Fruit fly (Drosophila melanogaster) whole organism, embryonic: ENCODE results near the gene CG14096.
"Not testable (repeated sequence)": the region's sequence is repeated elsewhere in the genome, so short reads cannot be mapped to it uniquely, and the experiment has no call there.

Source experiments
- CG11247 ChIP-seq: fragments of 200-800 bp; sonication (Bioruptor generic); IDR thresholded peaks from 2 replicates; pipeline ENCODE4 v1.3.6; 2022; ENCODE audit warnings: missing biosample characterization, missing genetic modification characterization
- CG13894 ChIP-seq: fragments of 200-800 bp; sonication (Bioruptor generic); optimal IDR thresholded peaks from 3 replicates; lab custom pipeline; 2018; ENCODE audit warnings: missing biosample characterization, mild to moderate bottlenecking, missing genetic modification characterization, moderate library complexity
- CG14710 ChIP-seq: fragments of 200-800 bp; sonication (Bioruptor generic); optimal IDR thresholded peaks from 3 replicates; lab custom pipeline; 2019; ENCODE audit warnings: missing biosample characterization, mild to moderate bottlenecking, missing genetic modification characterization, moderate library complexity
- CG14860 ChIP-seq: fragments of 200-800 bp; sonication (Bioruptor generic); IDR thresholded peaks from 3 replicates; pipeline ENCODE4 v1.3.6; 2022; ENCODE audit warnings: missing biosample characterization, missing genetic modification characterization; ENCODE audit not compliant: partially characterized antibody
- CG15073 ChIP-seq: fragments of 200-800 bp; sonication (Bioruptor generic); optimal IDR thresholded peaks from 2 replicates; lab custom pipeline; 2016; ENCODE audit warnings: missing biosample characterization, missing genetic modification characterization
- CG15269 ChIP-seq: fragments of 200-800 bp; sonication (Bioruptor generic); optimal IDR thresholded peaks from 2 replicates; lab custom pipeline; 2018; ENCODE audit warnings: missing biosample characterization, mild to moderate bottlenecking, missing genetic modification characterization, moderate library complexity
- CG1602 ChIP-seq: fragments of 200-800 bp; sonication (Bioruptor generic); optimal IDR thresholded peaks from 3 replicates; lab custom pipeline; 2016; ENCODE audit warnings: missing biosample characterization, missing genetic modification characterization
- CG17568 ChIP-seq: fragments of 200-800 bp; sonication (Bioruptor generic); optimal IDR thresholded peaks from 2 replicates; lab custom pipeline; 2018; ENCODE audit warnings: missing biosample characterization, mild to moderate bottlenecking, missing genetic modification characterization, moderate library complexity
- CG3726 ChIP-seq: fragments of 200-800 bp; sonication (Bioruptor generic); IDR thresholded peaks from 3 replicates; pipeline ENCODE4, ENCODE4 v1.3.6; 2022; ENCODE audit warnings: missing biosample characterization, missing genetic modification characterization
- CG5245 ChIP-seq: fragments of 200-800 bp; sonication (Bioruptor generic); optimal IDR thresholded peaks from 3 replicates; lab custom pipeline; 2016; ENCODE audit warnings: missing biosample characterization, missing genetic modification characterization
- CG6683 ChIP-seq: fragments of 200-800 bp; sonication (Bioruptor generic); optimal IDR thresholded peaks from 2 replicates; lab custom pipeline; 2017; ENCODE audit warnings: missing biosample characterization, mild to moderate bottlenecking, missing genetic modification characterization, missing genetic modification reagents
- CG6765 ChIP-seq: fragments of 200-800 bp; sonication (Bioruptor generic); optimal IDR thresholded peaks from 3 replicates; lab custom pipeline; 2017; ENCODE audit warnings: missing biosample characterization, mild to moderate bottlenecking, missing genetic modification characterization
- CG7745 ChIP-seq: fragments of 200-800 bp; sonication (Bioruptor generic); optimal IDR thresholded peaks from 2 replicates; lab custom pipeline; 2018; ENCODE audit warnings: missing biosample characterization, mild to moderate bottlenecking, missing genetic modification characterization, moderate library complexity
- CG7839 ChIP-seq: fragments of 200-800 bp; sonication (Bioruptor generic); optimal IDR thresholded peaks from 3 replicates; lab custom pipeline; 2018; ENCODE audit warnings: missing biosample characterization, mild to moderate bottlenecking, missing genetic modification characterization, moderate library complexity
- CG7987 ChIP-seq: fragments of 200-800 bp; sonication (Bioruptor generic); optimal IDR thresholded peaks from 2 replicates; lab custom pipeline; 2018; ENCODE audit warnings: missing biosample characterization, mild to moderate bottlenecking, missing genetic modification characterization, moderate library complexity
- CG8290 ChIP-seq, 3 experiments: fragments of 200-800 bp; sonication (Bioruptor generic); optimal IDR thresholded peaks; 2 replicates each; lab custom pipeline; 2016 to 2019; ENCODE audit warnings: missing biosample characterization in 3 of 3, missing genetic modification characterization in 3 of 3, mild to moderate bottlenecking in 2 of 3, moderate library complexity in 1 of 3
- CG9727 ChIP-seq: fragments of 200-800 bp; sonication (Bioruptor generic); optimal IDR thresholded peaks from 3 replicates; lab custom pipeline; 2017; ENCODE audit warnings: missing biosample characterization, mild to moderate bottlenecking, missing genetic modification characterization
- Dfd ChIP-seq, 2 experiments: fragments of >200 bp; optimal IDR thresholded peaks; 2 replicates each; lab custom pipeline; 2017; ENCODE audit warnings: missing biosample characterization in 2 of 2, missing genetic modification characterization in 2 of 2
- Dip2 ChIP-seq: fragments of 200-800 bp; sonication (Bioruptor generic); IDR thresholded peaks from 2 replicates; pipeline ENCODE4 v1.3.6; 2022; ENCODE audit warnings: missing biosample characterization, missing genetic modification characterization
- Fer3 ChIP-seq: fragments of 200-800 bp; sonication (Bioruptor generic); optimal IDR thresholded peaks from 2 replicates; lab custom pipeline; 2018; ENCODE audit warnings: missing biosample characterization, mild to moderate bottlenecking, missing genetic modification characterization, moderate library complexity
- Hey ChIP-seq: fragments of 200-800 bp; sonication (Bioruptor generic); optimal IDR thresholded peaks from 3 replicates; lab custom pipeline; 2018; ENCODE audit warnings: missing biosample characterization, mild to moderate bottlenecking, missing genetic modification characterization
- HmgD ChIP-seq: fragments of 200-800 bp; sonication (Bioruptor generic); optimal IDR thresholded peaks from 3 replicates; lab custom pipeline; 2016; ENCODE audit warnings: missing biosample characterization, missing genetic modification characterization
- Jarid2 ChIP-seq: fragments of 200-800 bp; sonication (Bioruptor generic); optimal IDR thresholded peaks from 3 replicates; lab custom pipeline; 2017; ENCODE audit warnings: mild to moderate bottlenecking, missing biosample characterization, missing genetic modification reagents, missing genetic modification characterization
- Kr ChIP-seq: fragments of 200-800 bp; sonication (Bioruptor generic); optimal IDR thresholded peaks from 2 replicates; lab custom pipeline; 2017; ENCODE audit warnings: missing biosample characterization, mild to moderate bottlenecking, missing genetic modification characterization
- Lim3 ChIP-seq: fragments of 200-800 bp; sonication (Bioruptor generic); IDR thresholded peaks from 2 replicates; pipeline ENCODE4 v1.3.6; 2022; ENCODE audit warnings: missing biosample characterization, missing genetic modification characterization
- MBD-R2 ChIP-seq: fragments of 200-800 bp; sonication (Bioruptor generic); IDR thresholded peaks from 2 replicates; pipeline ENCODE4 v1.3.6; 2022; ENCODE audit warnings: missing biosample characterization, missing genetic modification characterization
- Pdp1 ChIP-seq, 2 experiments: fragments of 200-800 bp; sonication (Bioruptor generic); optimal IDR thresholded peaks; 3 replicates each; lab custom pipeline; 2016; ENCODE audit warnings: missing biosample characterization in 2 of 2, missing genetic modification characterization in 2 of 2, mild to moderate bottlenecking in 1 of 2, moderate library complexity in 1 of 2
- Sry-β ChIP-seq: fragments of 200-800 bp; sonication (Bioruptor generic); optimal IDR thresholded peaks from 2 replicates; lab custom pipeline; 2018; ENCODE audit warnings: missing biosample characterization, mild to moderate bottlenecking, missing genetic modification characterization, moderate library complexity
- YL-1 ChIP-seq: fragments of 200-800 bp; sonication (Bioruptor generic); optimal IDR thresholded peaks from 3 replicates; lab custom pipeline; 2017; ENCODE audit warnings: missing biosample characterization, mild to moderate bottlenecking, missing genetic modification characterization
- amos ChIP-seq: fragments of 200-800 bp; sonication (Bioruptor generic); IDR thresholded peaks from 2 replicates; pipeline ENCODE4 v1.3.6; 2022; ENCODE audit warnings: missing biosample characterization, missing genetic modification characterization; ENCODE audit not compliant: partially characterized antibody
- ap ChIP-seq: fragments of 200-800 bp; sonication (Bioruptor generic); IDR thresholded peaks from 2 replicates; pipeline ENCODE4 v1.3.6; 2022; ENCODE audit warnings: missing biosample characterization, missing genetic modification characterization
- btn ChIP-seq: fragments of 200-800 bp; sonication (Bioruptor generic); optimal IDR thresholded peaks from 2 replicates; lab custom pipeline; 2016; ENCODE audit warnings: missing biosample characterization, missing genetic modification characterization
- crc ChIP-seq: fragments of 200-800 bp; sonication (Bioruptor generic); optimal IDR thresholded peaks from 2 replicates; lab custom pipeline; 2016; ENCODE audit warnings: missing biosample characterization, missing genetic modification characterization
- fd3F ChIP-seq: fragments of 200-800 bp; sonication (Bioruptor generic); optimal IDR thresholded peaks from 2 replicates; lab custom pipeline; 2018; ENCODE audit warnings: missing biosample characterization, mild to moderate bottlenecking, missing genetic modification characterization, moderate library complexity
- fd64A ChIP-seq: fragments of 200-800 bp; sonication (Bioruptor generic); optimal IDR thresholded peaks from 3 replicates; lab custom pipeline; 2018; ENCODE audit warnings: missing biosample characterization, mild to moderate bottlenecking, missing genetic modification characterization
- gcm2 ChIP-seq: fragments of 200-800 bp; sonication (Bioruptor generic); optimal IDR thresholded peaks from 2 replicates; lab custom pipeline; 2016; ENCODE audit warnings: missing biosample characterization, missing genetic modification characterization
- lilli ChIP-seq: fragments of 200-800 bp; sonication (Bioruptor generic); optimal IDR thresholded peaks from 3 replicates; lab custom pipeline; 2016; ENCODE audit warnings: missing biosample characterization, missing genetic modification characterization
- otp ChIP-seq: fragments of 200-800 bp; sonication (Bioruptor generic); IDR thresholded peaks from 3 replicates; pipeline ENCODE4, ENCODE4 v1.3.6; 2022; ENCODE audit warnings: missing biosample characterization, missing genetic modification characterization
- pb ChIP-seq: fragments of 200-800 bp; sonication (Bioruptor generic); optimal IDR thresholded peaks from 3 replicates; lab custom pipeline; 2016; ENCODE audit warnings: missing biosample characterization, missing genetic modification characterization
- pfk ChIP-seq: fragments of 200-800 bp; sonication (Bioruptor generic); optimal IDR thresholded peaks from 2 replicates; lab custom pipeline; 2018; ENCODE audit warnings: missing biosample characterization, mild to moderate bottlenecking, missing genetic modification characterization, moderate library complexity
- pho ChIP-seq: fragments of 200-800 bp; sonication (Bioruptor generic); optimal IDR thresholded peaks from 2 replicates; lab custom pipeline; 2016; ENCODE audit warnings: missing biosample characterization, missing genetic modification characterization
- ro ChIP-seq: fragments of 200-800 bp; sonication (Bioruptor generic); IDR thresholded peaks from 2 replicates; pipeline ENCODE4 v1.3.6; 2022; ENCODE audit warnings: missing biosample characterization, missing genetic modification characterization
- run ChIP-seq: fragments of 200-800 bp; sonication (Bioruptor generic); optimal IDR thresholded peaks from 3 replicates; lab custom pipeline; 2018; ENCODE audit warnings: missing biosample characterization, mild to moderate bottlenecking, missing genetic modification characterization
- scrt ChIP-seq: fragments of 200-800 bp; sonication (Bioruptor generic); optimal IDR thresholded peaks from 2 replicates; lab custom pipeline; 2018; ENCODE audit warnings: missing biosample characterization, mild to moderate bottlenecking, missing genetic modification characterization, moderate library complexity
- sd ChIP-seq: fragments of 200-800 bp; sonication (Bioruptor generic); optimal IDR thresholded peaks from 3 replicates; lab custom pipeline; 2018; ENCODE audit warnings: missing biosample characterization, mild to moderate bottlenecking, missing genetic modification characterization, moderate library complexity
- sens ChIP-seq: fragments of 200-800 bp; sonication (Bioruptor generic); peaks from one replicate; lab custom pipeline; 2016; ENCODE audit warnings: missing biosample characterization, missing genetic modification characterization
- toy ChIP-seq: fragments of 200-800 bp; sonication (Bioruptor generic); IDR thresholded peaks from 2 replicates; pipeline ENCODE4 v1.3.6; 2022; ENCODE audit warnings: missing biosample characterization, missing genetic modification characterization

Gene CG14096

DNA sequence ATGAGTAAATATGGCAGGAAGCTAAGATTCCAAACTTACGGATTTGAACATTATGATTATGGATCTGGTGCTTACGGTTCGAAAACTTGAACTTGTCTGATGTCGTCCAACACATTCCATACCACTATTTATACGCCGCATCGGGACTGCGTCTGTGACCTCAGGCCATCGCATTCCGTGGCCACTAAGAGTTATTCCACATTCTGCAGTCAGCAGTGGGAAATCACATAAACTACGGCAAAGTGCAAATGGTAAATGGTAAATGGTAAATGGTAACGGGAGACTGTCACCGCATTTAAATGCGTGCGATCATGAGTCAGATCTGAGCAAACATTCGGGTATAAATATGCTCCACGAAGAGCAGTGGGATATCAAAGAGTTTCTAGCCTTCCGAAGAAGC, at the start of gene CG14096, which contains the start of gene CG32214:
Gene CG14096 (minus strand): TSS at position 101 of the 400 bp plus-strand sequence.
Gene CG32214 (plus strand): TSS at position 368 of the 400 bp plus-strand sequence.
- not testable (repeated sequence) for TF ChIP-seq Hey (tag; lab: Kevin White, UChicago); lilli (GFP tag; lab: Kevin White, UChicago); CG15073 (GFP tag; lab: Kevin White, UChicago)

dm6 chr3L:19516547-19516946, 49.7 kb upstream of the CG14096 start:
- TF ChIP-seq ap (GFP tag; lab: Robert Waterston, UW) (peak; percentile 79), amos (GFP tag; lab: Robert Waterston, UW) (peak; percentile 77), Dfd (GFP tag; optimal IDR thresholded peaks at IDR 0.05; lab: Kevin White, UChicago) (peak in 1 of 2 experiments; percentile 17), fd3F (GFP tag; lab: Kevin White, UChicago) (peak; percentile 79), HmgD (peak; percentile 97), pb (peak; percentile 95), gcm2 (GFP tag; lab: Kevin White, UChicago) (peak; percentile 51), Jarid2 (GFP tag; lab: Kevin White, UChicago) (peak; percentile 73), CG11247 (GFP tag; lab: Robert Waterston, UW) (peak; percentile 96), CG7987 (GFP tag; lab: Kevin White, UChicago) (peak; percentile 97), CG13894 (tag; lab: Kevin White, UChicago) (peak; percentile 78), Pdp1 (GFP tag; optimal IDR thresholded peaks at IDR 0.05; lab: Kevin White, UChicago) (peak; percentile 93), CG5245 (GFP tag; lab: Kevin White, UChicago) (peak; percentile 87), CG1602 (GFP tag; lab: Kevin White, UChicago) (peak; percentile 79), ro (GFP tag; lab: Robert Waterston, UW) (peak; percentile 82; the same call in 1 of the 2 replicates), Kr (no peak), CG15269 (tag; lab: Kevin White, UChicago) (peak; percentile 67), CG9727 (peak; percentile 88), btn (peak; percentile 85), Sry-β (GFP tag; lab: Kevin White, UChicago) (peak; percentile 51), CG14710 (peak; percentile 83), MBD-R2 (GFP tag; lab: Robert Waterston, UW) (peak; percentile 74), CG14860 (GFP tag; lab: Robert Waterston, UW) (0 out of 3 replicates have a peak, but pooled peaks have one; percentile 12), scrt (GFP tag; lab: Kevin White, UChicago) (peak; percentile 64), Dip2 (GFP tag; lab: Robert Waterston, UW) (no peak), CG3726 (peak; percentile 89; the same call in 2 of the 3 replicates), CG7839 (peak; percentile 88), YL-1 (GFP tag; lab: Kevin White, UChicago) (peak; percentile 33), crc (GFP tag; lab: Kevin White, UChicago) (peak; percentile 91), run (no peak), CG7745 (tag; lab: Kevin White, UChicago) (no peak), Lim3 (GFP tag; lab: Robert Waterston, UW) (peak; percentile 40; the same call in 1 of the 2 replicates), sens (GFP tag; lab: Kevin White, UChicago) (peak; percentile 97), pho (GFP tag; lab: Kevin White, UChicago) (peak; percentile 75), sd (tag; lab: Kevin White, UChicago) (no peak), CG6683 (no peak), Fer3 (peak; percentile 89), CG6765 (GFP tag; lab: Kevin White, UChicago) (peak; percentile 90), CG17568 (GFP tag; lab: Kevin White, UChicago) (no peak), toy (GFP tag; lab: Robert Waterston, UW) (peak; percentile 88), fd64A (GFP tag; lab: Kevin White, UChicago) (peak; percentile 47), otp (peak; percentile 90), CG8290 (GFP tag; optimal IDR thresholded peaks at IDR 0.05; lab: Kevin White, UChicago) (peak; percentile 95), CG8290 (tag; optimal IDR thresholded peaks at IDR 0.05; lab: Kevin White, UChicago) (peak; percentile 57 to 89), pfk (GFP tag; lab: Kevin White, UChicago) (peak; percentile 62)
